Fruit fly (Drosophila melanogaster): ENCODE measurements around the gene CG34265.
A peak's percentile ranks its signal among the peaks of the same experiment; 100 is the strongest.

The CG34265 gene

DNA sequence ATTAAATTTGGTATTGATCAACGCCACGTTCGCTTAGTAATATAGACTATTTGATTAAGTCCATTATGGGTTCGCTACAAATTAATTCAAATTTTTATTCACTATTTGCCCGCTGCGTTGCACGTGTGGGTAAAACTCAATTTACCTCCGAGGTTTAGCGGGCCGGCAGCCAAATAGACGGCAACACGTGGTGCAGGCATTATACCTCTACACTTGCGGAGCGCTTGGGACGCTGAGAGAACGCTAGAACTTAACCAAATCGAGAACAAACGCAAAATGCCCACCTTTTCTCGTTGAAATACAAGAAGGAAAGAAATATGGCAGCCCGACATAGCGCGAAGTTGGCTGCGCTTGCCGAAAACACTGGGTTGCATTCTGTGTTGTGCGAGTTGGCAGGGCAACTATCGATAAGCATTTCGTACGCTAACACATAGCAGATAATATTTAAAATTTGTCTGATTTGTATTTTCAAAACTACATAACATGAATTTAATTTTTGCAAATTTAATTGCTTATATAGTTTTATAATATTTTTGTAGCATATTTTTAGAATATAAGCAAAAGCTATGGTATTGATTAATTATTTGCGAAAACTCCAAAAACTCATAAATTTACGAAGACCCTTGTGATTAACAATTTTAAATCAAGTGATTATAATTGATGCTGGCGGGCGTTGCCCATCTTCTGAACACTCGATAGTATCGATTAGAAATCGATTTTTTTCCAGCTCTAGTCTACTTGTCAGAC is 45.4 kb upstream of the CG34265 start, which contains the start of the genes RpL28 and eIF1 (continued):
- TF ChIP-seq Eip78C (GFP tag): peak; percentile 96
- TF ChIP-seq Gug (GFP tag; IDR thresholded peaks at IDR 0.05): no peak
- TF ChIP-seq acj6 (GFP tag; optimal IDR thresholded peaks at IDR 0.05): peak; percentile 88
- TF ChIP-seq CG6808 (GFP tag; optimal IDR thresholded peaks at IDR 0.05): no peak
- TF ChIP-seq net (GFP tag; optimal IDR thresholded peaks at IDR 0.05): peak; percentile 47
- TF ChIP-seq fd59A (GFP tag; optimal IDR thresholded peaks at IDR 0.05): peak; percentile 68
- TF ChIP-seq CG3032 (tag; optimal IDR thresholded peaks at IDR 0.05): peak; percentile 79
- peak; percentile 25 for TF ChIP-seq CG3919 (GFP tag; optimal IDR thresholded peaks at IDR 0.05)
- TF ChIP-seq CG11902 (GFP tag; optimal IDR thresholded peaks at IDR 0.05): peak; percentile 55
- TF ChIP-seq OdsH (GFP tag; optimal IDR thresholded peaks at IDR 0.05): no peak
- peak; percentile 75 for TF ChIP-seq Sox14 (GFP tag; optimal IDR thresholded peaks at IDR 0.05)
- no peak for TF ChIP-seq CG15336 (GFP tag; IDR thresholded peaks at IDR 0.05)
- TF ChIP-seq vri (GFP tag; optimal IDR thresholded peaks at IDR 0.05): no peak
- peak; percentile 91 for TF ChIP-seq cyc (GFP tag; optimal IDR thresholded peaks at IDR 0.05)
- TF ChIP-seq CG6792 (GFP tag; optimal IDR thresholded peaks at IDR 0.05): peak; percentile 79

DNA sequence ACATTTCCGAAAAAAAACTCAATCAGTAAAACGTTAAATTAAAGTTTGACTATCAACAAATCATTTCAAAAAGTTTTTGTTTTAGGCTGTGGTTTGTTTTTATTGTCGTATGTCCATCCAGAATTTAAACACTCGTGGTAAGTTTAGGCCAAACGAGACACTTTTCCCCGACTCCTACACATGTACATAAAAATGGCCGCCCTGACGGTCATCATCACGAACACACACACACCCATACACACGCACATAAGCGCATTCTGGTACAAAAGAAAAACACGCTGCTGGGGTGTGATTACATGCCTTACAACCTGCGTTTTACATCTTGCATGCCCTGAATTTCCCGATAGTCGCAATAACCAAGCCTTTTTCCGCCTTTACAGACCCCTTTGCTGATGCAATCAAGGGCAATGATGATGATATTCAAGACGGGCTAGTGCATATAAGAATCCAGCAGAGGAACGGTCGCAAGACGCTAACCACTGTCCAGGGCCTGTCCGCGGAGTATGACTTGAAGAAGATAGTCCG is 44.8 kb upstream of the CG34265 start:
- TF ChIP-seq fd59A (GFP tag; optimal IDR thresholded peaks at IDR 0.05): no peak
- no peak for TF ChIP-seq Sox102F (GFP tag; optimal IDR thresholded peaks at IDR 0.05)
- no peak for TF ChIP-seq eg (GFP tag; IDR thresholded peaks at IDR 0.05)
- no peak for TF ChIP-seq salr (GFP tag; optimal IDR thresholded peaks at IDR 0.05)
- no peak for TF ChIP-seq esn (GFP tag; optimal IDR thresholded peaks at IDR 0.05)
- no peak for TF ChIP-seq CG11902 (GFP tag; optimal IDR thresholded peaks at IDR 0.05)
- TF ChIP-seq Eip75B (GFP tag; optimal IDR thresholded peaks at IDR 0.05): no peak
- TF ChIP-seq vri (GFP tag; optimal IDR thresholded peaks at IDR 0.05): no peak
- no peak for TF ChIP-seq CG6792 (GFP tag; optimal IDR thresholded peaks at IDR 0.05)

DNA sequence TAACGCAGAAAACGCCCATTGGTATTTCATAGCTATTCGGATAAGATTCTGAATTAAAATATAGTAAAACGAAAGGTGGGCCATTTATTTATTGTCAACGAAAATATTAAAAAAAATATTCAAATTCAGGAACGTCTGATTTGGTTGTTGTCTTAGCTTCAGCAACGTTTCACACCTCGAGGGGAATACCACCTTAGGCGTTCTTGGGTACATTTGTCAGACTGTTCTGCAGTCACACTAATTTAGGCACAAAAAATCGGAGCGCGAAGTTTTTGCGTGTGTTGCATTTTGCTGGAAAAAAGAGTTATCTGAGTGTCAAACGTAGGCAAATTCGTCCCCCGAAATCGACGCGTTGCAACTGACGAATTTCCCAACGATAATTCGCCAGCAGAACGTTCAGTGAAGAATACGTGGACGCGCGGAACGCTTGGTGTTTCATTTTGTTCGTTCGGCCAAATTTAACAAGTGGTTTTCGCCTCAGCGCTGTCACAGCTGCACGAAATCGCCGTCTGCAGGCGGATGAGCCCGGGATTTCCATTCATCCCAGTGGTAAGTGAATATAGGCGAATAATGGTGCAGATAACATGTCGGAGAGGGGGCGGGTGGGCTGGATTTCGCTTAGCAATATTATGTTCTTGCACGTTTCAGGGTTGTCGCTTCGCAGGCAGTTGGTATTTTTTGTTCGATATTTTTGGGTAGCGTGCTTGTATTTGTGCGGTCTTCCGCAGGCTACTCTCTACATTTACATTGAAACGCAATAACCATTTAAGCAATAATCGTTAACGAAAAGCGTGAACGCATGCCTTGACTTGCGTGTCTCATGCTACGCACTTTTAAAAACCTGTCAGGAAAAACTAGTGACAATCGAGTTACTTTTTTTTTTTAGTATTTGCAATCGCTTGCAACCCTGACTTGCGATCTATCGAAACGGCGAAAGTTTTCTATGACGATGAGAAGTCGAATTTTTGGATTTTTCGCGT is 43.2 kb upstream of the CG34265 start, which contains the start of gene Larp4B:
Gene Larp4B, plus strand, starts transcription at position 99 of the 980 bp plus-strand sequence.
- TF ChIP-seq Hr4 (GFP tag; optimal IDR thresholded peaks at IDR 0.05) (no peak), CG11902 (GFP tag; optimal IDR thresholded peaks at IDR 0.05) (no peak), CG3919 (GFP tag; optimal IDR thresholded peaks at IDR 0.05) (no peak), lz (GFP tag; optimal IDR thresholded peaks at IDR 0.05) (peak; percentile 8), Blimp-1 (GFP tag; optimal IDR thresholded peaks at IDR 0.05) (peak; percentile 41), Sox102F (GFP tag; optimal IDR thresholded peaks at IDR 0.05) (no peak), CG31627 (GFP tag; optimal IDR thresholded peaks at IDR 0.05) (peak; percentile 38), CG6276 (GFP tag; optimal IDR thresholded peaks at IDR 0.05) (no peak), Gug (GFP tag; IDR thresholded peaks at IDR 0.05) (no peak), Hr39 (GFP tag; optimal IDR thresholded peaks at IDR 0.05) (no peak), Sox14 (GFP tag; optimal IDR thresholded peaks at IDR 0.05) (peak; percentile 43), CG10631 (GFP tag; optimal IDR thresholded peaks at IDR 0.05) (no peak), net (GFP tag; optimal IDR thresholded peaks at IDR 0.05) (no peak), esn (GFP tag; optimal IDR thresholded peaks at IDR 0.05) (peak; percentile 40), Eip75B (GFP tag; optimal IDR thresholded peaks at IDR 0.05) (no peak), fkh (GFP tag; optimal IDR thresholded peaks at IDR 0.05) (no peak), vri (GFP tag; optimal IDR thresholded peaks at IDR 0.05) (no peak), Eip78C (GFP tag) (peak; percentile 75), CG6808 (GFP tag; optimal IDR thresholded peaks at IDR 0.05) (no peak)

dm6 chr3L:3225769-3226457 is 42.3 kb upstream of the CG34265 start:
- TF ChIP-seq OdsH (GFP tag; optimal IDR thresholded peaks at IDR 0.05) (no peak), CG8632 (GFP tag; optimal IDR thresholded peaks at IDR 0.05) (no peak), ss (GFP tag; optimal IDR thresholded peaks at IDR 0.05) (peak in 1 of 2 experiments; percentile 79), eg (GFP tag; IDR thresholded peaks at IDR 0.05) (peak; percentile 59), Hr39 (GFP tag; optimal IDR thresholded peaks at IDR 0.05) (no peak), CG31627 (GFP tag; optimal IDR thresholded peaks at IDR 0.05) (no peak), Met (GFP tag; optimal IDR thresholded peaks at IDR 0.05) (no peak), CG11902 (GFP tag; optimal IDR thresholded peaks at IDR 0.05) (no peak), Smox (GFP tag; optimal IDR thresholded peaks at IDR 0.05) (no peak), Hr4 (GFP tag; optimal IDR thresholded peaks at IDR 0.05) (no peak), pdm3 (GFP tag; optimal IDR thresholded peaks at IDR 0.05) (no peak), CG15336 (GFP tag; IDR thresholded peaks at IDR 0.05) (peak; percentile 45), salr (GFP tag; optimal IDR thresholded peaks at IDR 0.05) (peak in 1 of 2 experiments; percentile 27), dsx (GFP tag; optimal IDR thresholded peaks at IDR 0.05; ENCODE audit: poor library complexity, severe bottlenecking) (peak; percentile 62), CG6808 (GFP tag; optimal IDR thresholded peaks at IDR 0.05) (no peak), CG8119 (GFP tag; IDR thresholded peaks at IDR 0.05) (peak; percentile 40; the same call in 2 of the 3 replicates), Eip75B (GFP tag; optimal IDR thresholded peaks at IDR 0.05) (no peak), CG3032 (tag; optimal IDR thresholded peaks at IDR 0.05) (no peak), Lpt (GFP tag; optimal IDR thresholded peaks at IDR 0.05) (no peak), Blimp-1 (GFP tag; optimal IDR thresholded peaks at IDR 0.05) (no peak)

All from whole organism, prepupa.